Worm (Caenorhabditis elegans): Measurements from ENCODE around the gene F53F8.7.

Gene F53F8.7

ce11 chrV:20710156-20710555 is 12.0 kb upstream of the F53F8.7 start (continued):
- TF ChIP-seq egl-27 (tag; optimal IDR thresholded peaks at IDR 0.05) = no peak
- TF ChIP-seq nhr-23 (tag; optimal IDR thresholded peaks at IDR 0.05) = no peak
- TF ChIP-seq C34F6.9 (tag; optimal IDR thresholded peaks at IDR 0.05) = peak; percentile 66

- TF ChIP-seq sma-3 (GFP tag; optimal IDR thresholded peaks at IDR 0.05) (peak; percentile 24), ceh-16 (tag; optimal IDR thresholded peaks at IDR 0.05) (no peak), nhr-11 (tag; optimal IDR thresholded peaks at IDR 0.05) (no peak), ceh-82 (tag; optimal IDR thresholded peaks at IDR 0.05) (no peak), nhr-129 (tag; optimal IDR thresholded peaks at IDR 0.05) (peak; percentile 9), blmp-1 (tag; optimal IDR thresholded peaks at IDR 0.05; ENCODE audit: insufficient read depth) (no peak), lin-39 (tag; optimal IDR thresholded peaks at IDR 0.05) (no peak), gmeb-1 (tag; optimal IDR thresholded peaks at IDR 0.05) (peak; percentile 94), alr-1 (tag; optimal IDR thresholded peaks at IDR 0.05) (no peak), sem-4 (tag; optimal IDR thresholded peaks at IDR 0.05) (no peak), ztf-1 (GFP tag; conservative IDR thresholded peaks at IDR 0.05) (no peak), crh-2 (tag; optimal IDR thresholded peaks at IDR 0.05) (peak; percentile 55), peb-1 (tag; optimal IDR thresholded peaks at IDR 0.05) (no peak), elt-1 (tag; optimal IDR thresholded peaks at IDR 0.05) (no peak), lin-13 (GFP tag; optimal IDR thresholded peaks at IDR 0.05) (peak; percentile 21), egl-27 (tag; optimal IDR thresholded peaks at IDR 0.05) (no peak), unc-39 (tag; optimal IDR thresholded peaks at IDR 0.05) (no peak), snpc-4 (tag; optimal IDR thresholded peaks at IDR 0.05) (peak; percentile 64), fos-1 (tag; optimal IDR thresholded peaks at IDR 0.05) (no peak), elt-3 (tag; optimal IDR thresholded peaks at IDR 0.05) (no peak), nhr-6 (tag; optimal IDR thresholded peaks at IDR 0.05) (no peak), unc-55 (GFP tag; optimal IDR thresholded peaks at IDR 0.05) (peak; percentile 70), ZK546.5 (tag; optimal IDR thresholded peaks at IDR 0.05) (no peak), nhr-237 (tag; optimal IDR thresholded peaks at IDR 0.05) (no peak), R02D3.7 (tag; optimal IDR thresholded peaks at IDR 0.05) (no peak), zag-1 (tag; optimal IDR thresholded peaks at IDR 0.05) (no peak), lin-11 (tag; optimal IDR thresholded peaks at IDR 0.05) (no peak), mab-5 (tag; optimal IDR thresholded peaks at IDR 0.05) (peak; percentile 27), lsy-2 (tag; optimal IDR thresholded peaks at IDR 0.05) (peak; percentile 34 to 73), ama-1 (optimal IDR thresholded peaks at IDR 0.05) (no peak), F13H6.1 (tag; optimal IDR thresholded peaks at IDR 0.05) (peak; percentile 18), Y55F3AM.14 (GFP tag; optimal IDR thresholded peaks at IDR 0.05) (no peak), ztf-4 (tag; optimal IDR thresholded peaks at IDR 0.05) (no peak), nhr-23 (tag; optimal IDR thresholded peaks at IDR 0.05) (no peak), aly-2 (tag; optimal IDR thresholded peaks at IDR 0.05) (no peak), nhr-10 (tag; optimal IDR thresholded peaks at IDR 0.05) (no peak), sma-9 (GFP tag; optimal IDR thresholded peaks at IDR 0.05) (peak; percentile 36), sma-9 (tag; optimal IDR thresholded peaks at IDR 0.05) (no peak), nhr-21 (tag; optimal IDR thresholded peaks at IDR 0.05) (no peak), nhr-77 (tag; optimal IDR thresholded peaks at IDR 0.05) (no peak), mdl-1 (tag; optimal IDR thresholded peaks at IDR 0.05) (no peak), C34F6.9 (tag; optimal IDR thresholded peaks at IDR 0.05) (peak; percentile 69)
Measured at ce11 chrV:20703998-20704572, 5.9 kb upstream of the F53F8.7 start, which contains the start of the genes F53F8.5 and F53F8.6. TSS of gene F53F8.5 (minus strand) at chrV:20704049. TSS of gene F53F8.6 (plus strand) at chrV:20704227.

ce11 chrV:20698837-20699236 is 671 bp upstream of the F53F8.7 start:
- TF ChIP-seq snpc-4 (tag; optimal IDR thresholded peaks at IDR 0.05) = peak; percentile 85
